Worm (Caenorhabditis elegans) whole organism, L2 larva: Measurements from ENCODE around the gene ccch-3.

Source experiments
- R02D3.7 ChIP-seq: fragments of 150-350 bp; optimal IDR thresholded peaks from 2 replicates; lab custom pipeline; 2014; ENCODE audit warnings: missing biosample characterization, missing genetic modification characterization
- ceh-82 ChIP-seq: fragments of 150-350 bp; optimal IDR thresholded peaks from 2 replicates; lab custom pipeline; 2014; ENCODE audit warnings: missing biosample characterization, missing genetic modification characterization
- lin-39 ChIP-seq: fragments of 150-350 bp; optimal IDR thresholded peaks from 2 replicates; lab custom pipeline; 2014; ENCODE audit warnings: missing biosample characterization, missing genetic modification reagents, missing genetic modification characterization
- mdl-1 ChIP-seq, 2 experiments: fragments of 150-350 bp in 1 of 2; sonication (generic microtip) in 1 of 2; optimal IDR thresholded peaks; 2 replicates each; lab custom pipeline; 2017; ENCODE audit warnings: missing biosample characterization in 2 of 2, missing genetic modification characterization in 2 of 2
- nhr-10 ChIP-seq: sonication (generic microtip); optimal IDR thresholded peaks from 2 replicates; lab custom pipeline; 2017; ENCODE audit warnings: missing biosample characterization, missing genetic modification characterization
- nhr-11 ChIP-seq: fragments of 150-350 bp; optimal IDR thresholded peaks from 2 replicates; lab custom pipeline; 2014; ENCODE audit warnings: missing biosample characterization, missing genetic modification characterization
- nhr-12 ChIP-seq: fragments of 150-350 bp; optimal IDR thresholded peaks from 2 replicates; lab custom pipeline; 2014; ENCODE audit warnings: missing biosample characterization, missing genetic modification characterization
- nhr-23 ChIP-seq: fragments of 150-350 bp; optimal IDR thresholded peaks from 2 replicates; lab custom pipeline; 2014; ENCODE audit warnings: missing biosample characterization, missing genetic modification reagents, missing genetic modification characterization
- nhr-237 ChIP-seq: fragments of 150-350 bp; optimal IDR thresholded peaks from 2 replicates; lab custom pipeline; 2014; ENCODE audit warnings: missing biosample characterization, missing genetic modification characterization
- unc-39 ChIP-seq: fragments of 150-350 bp; optimal IDR thresholded peaks from 2 replicates; lab custom pipeline; 2014; ENCODE audit warnings: missing biosample characterization, missing genetic modification characterization
- unc-62 ChIP-seq: fragments of 150-350 bp; optimal IDR thresholded peaks from 2 replicates; lab custom pipeline; 2014; ENCODE audit warnings: missing biosample characterization, missing genetic modification reagents, missing genetic modification characterization
- ztf-4 ChIP-seq: fragments of 150-350 bp; optimal IDR thresholded peaks from 2 replicates; lab custom pipeline; 2014; ENCODE audit warnings: missing biosample characterization, missing genetic modification characterization

- TF ChIP-seq nhr-10 (tag; lab: Kevin White, UChicago): no peak
- no peak for TF ChIP-seq nhr-11 (tag; lab: Kevin White, UChicago)
- TF ChIP-seq unc-62 (GFP tag; lab: Kevin White, UChicago): no peak
- TF ChIP-seq unc-39 (tag; lab: Kevin White, UChicago): no peak
- no peak for TF ChIP-seq nhr-237
- no peak for TF ChIP-seq mdl-1 (tag; optimal IDR thresholded peaks at IDR 0.05; lab: Kevin White, UChicago)
- TF ChIP-seq ztf-4 (tag; lab: Kevin White, UChicago): no peak
- no peak for TF ChIP-seq nhr-12 (tag; lab: Kevin White, UChicago)
- TF ChIP-seq ceh-82 (tag; lab: Kevin White, UChicago): no peak
- TF ChIP-seq lin-39 (tag; lab: Kevin White, UChicago): no peak
- TF ChIP-seq R02D3.7 (tag; lab: Kevin White, UChicago): no peak
- TF ChIP-seq nhr-23 (tag; lab: Kevin White, UChicago): no peak
Observed at ce11 chrV:12701613-12702012, 42.1 kb upstream of the ccch-3 start.
